Worm (Caenorhabditis elegans): Measurements from ENCODE around the gene ZK1321.4.

Gene ZK1321.4

ce11 chrII:9797664-9798063 lies 23.9 kb upstream of the ZK1321.4 start, which contains the start of gene cyp-13A4:
cyp-13A4 (minus strand) TSS chrII:9797740.
- TF ChIP-seq egl-27 (tag; optimal IDR thresholded peaks at IDR 0.05) (no peak), nhr-43 (tag; optimal IDR thresholded peaks at IDR 0.05; ENCODE audit: poor library complexity, severe bottlenecking) (no peak), lin-15B (tag; optimal IDR thresholded peaks at IDR 0.05) (no peak), pqm-1 (tag; optimal IDR thresholded peaks at IDR 0.05) (peak; percentile 36), ceh-9 (tag; optimal IDR thresholded peaks at IDR 0.05) (no peak), elt-2 (tag; optimal IDR thresholded peaks at IDR 0.05) (peak; percentile 18), tbx-2 (tag; optimal IDR thresholded peaks at IDR 0.05) (no peak)

- no peak for TF ChIP-seq fkh-10 (GFP tag; optimal IDR thresholded peaks at IDR 0.05)
- no peak for TF ChIP-seq mdl-1 (tag; optimal IDR thresholded peaks at IDR 0.05)
- TF ChIP-seq nhr-23 (tag; optimal IDR thresholded peaks at IDR 0.05): no peak
- TF ChIP-seq nhr-76 (tag; optimal IDR thresholded peaks at IDR 0.05): no peak
- TF ChIP-seq nfya-1 (tag; optimal IDR thresholded peaks at IDR 0.05; ENCODE audit: insufficient read depth): no peak
Observed at ce11 chrII:9793197-9793596, 19.5 kb upstream of the ZK1321.4 start, which contains the start of gene cyp-13A3. cyp-13A3 (minus strand) TSS chrII:9793297.

ce11 chrII:9791185-9791584 lies 17.4 kb upstream of the ZK1321.4 start:
- TF ChIP-seq elt-2 (tag; optimal IDR thresholded peaks at IDR 0.05) (peak; percentile 97), nhr-25 (tag; optimal IDR thresholded peaks at IDR 0.05) (no peak), nhr-77 (tag; optimal IDR thresholded peaks at IDR 0.05) (no peak), ceh-9 (tag; optimal IDR thresholded peaks at IDR 0.05) (no peak), nhr-23 (tag; optimal IDR thresholded peaks at IDR 0.05) (peak; percentile 39), pha-4 (tag; optimal IDR thresholded peaks at IDR 0.05) (peak; percentile 28), nhr-43 (tag; optimal IDR thresholded peaks at IDR 0.05; ENCODE audit: poor library complexity, severe bottlenecking) (peak; percentile 35), pqm-1 (tag; optimal IDR thresholded peaks at IDR 0.05) (peak; percentile 98), hmg-11 (tag; optimal IDR thresholded peaks at IDR 0.05) (no peak), jun-1 (tag; optimal IDR thresholded peaks at IDR 0.05) (peak; percentile 84)

- TF ChIP-seq pha-4 (tag; optimal IDR thresholded peaks at IDR 0.05) (peak; percentile 73), nhr-25 (tag; optimal IDR thresholded peaks at IDR 0.05) (peak; percentile 92), nhr-77 (tag; optimal IDR thresholded peaks at IDR 0.05) (peak; percentile 6), mdl-1 (tag; optimal IDR thresholded peaks at IDR 0.05) (no peak), fkh-10 (GFP tag; optimal IDR thresholded peaks at IDR 0.05) (no peak), ceh-82 (tag; optimal IDR thresholded peaks at IDR 0.05) (no peak), mml-1 (tag; optimal IDR thresholded peaks at IDR 0.05) (no peak), jun-1 (tag; optimal IDR thresholded peaks at IDR 0.05) (peak; percentile 26), tbx-2 (tag; optimal IDR thresholded peaks at IDR 0.05) (no peak), lsy-12 (tag; optimal IDR thresholded peaks at IDR 0.05) (peak; percentile 38), ZK546.5 (tag; optimal IDR thresholded peaks at IDR 0.05) (no peak), skn-1 (tag; optimal IDR thresholded peaks at IDR 0.05) (no peak), ceh-28 (tag; optimal IDR thresholded peaks at IDR 0.05) (peak; percentile 5), elt-1 (tag; optimal IDR thresholded peaks at IDR 0.05) (peak; percentile 85), ceh-16 (tag; optimal IDR thresholded peaks at IDR 0.05) (no peak), R02D3.7 (tag; optimal IDR thresholded peaks at IDR 0.05) (no peak), ceh-9 (tag; optimal IDR thresholded peaks at IDR 0.05) (no peak), lin-15B (tag; optimal IDR thresholded peaks at IDR 0.05) (peak; percentile 11), ztf-11 (tag; optimal IDR thresholded peaks at IDR 0.05) (no peak), lin-39 (tag; optimal IDR thresholded peaks at IDR 0.05) (no peak), eor-1 (tag; optimal IDR thresholded peaks at IDR 0.05) (no peak), nhr-23 (tag; optimal IDR thresholded peaks at IDR 0.05) (peak; percentile 55), nhr-76 (tag; optimal IDR thresholded peaks at IDR 0.05) (no peak), nfya-1 (tag; optimal IDR thresholded peaks at IDR 0.05; ENCODE audit: insufficient read depth) (peak; percentile 31), nhr-11 (tag; optimal IDR thresholded peaks at IDR 0.05) (peak; percentile 52), sea-2 (GFP tag; optimal IDR thresholded peaks at IDR 0.05) (no peak), nhr-237 (tag; optimal IDR thresholded peaks at IDR 0.05) (no peak), daf-12 (tag; optimal IDR thresholded peaks at IDR 0.05) (no peak), nhr-67 (tag; optimal IDR thresholded peaks at IDR 0.05) (no peak), unc-39 (tag; optimal IDR thresholded peaks at IDR 0.05) (no peak), unc-62 (GFP tag; optimal IDR thresholded peaks at IDR 0.05) (no peak), nhr-12 (tag; optimal IDR thresholded peaks at IDR 0.05) (no peak), hmg-11 (tag; optimal IDR thresholded peaks at IDR 0.05) (no peak), ama-1 (optimal IDR thresholded peaks at IDR 0.05) (no peak), aly-2 (tag; optimal IDR thresholded peaks at IDR 0.05) (no peak), egl-27 (tag; optimal IDR thresholded peaks at IDR 0.05) (no peak), pqm-1 (tag; optimal IDR thresholded peaks at IDR 0.05) (peak; percentile 71), zag-1 (tag; optimal IDR thresholded peaks at IDR 0.05) (no peak), ztf-4 (tag; optimal IDR thresholded peaks at IDR 0.05) (no peak), fos-1 (tag; optimal IDR thresholded peaks at IDR 0.05) (no peak), egl-5 (tag; optimal IDR thresholded peaks at IDR 0.05) (no peak), nhr-43 (tag; optimal IDR thresholded peaks at IDR 0.05; ENCODE audit: poor library complexity, severe bottlenecking) (peak; percentile 32)
Observed at ce11 chrII:9787395-9788152, 13.8 kb upstream of the ZK1321.4 start, which contains the start of gene cyp-13A2. cyp-13A2 (minus strand) TSS chrII:9787629.

Data from whole organism, L3 larva.